Worm (Caenorhabditis elegans): Measurements from ENCODE around the gene wdr-5.1.

DNA sequence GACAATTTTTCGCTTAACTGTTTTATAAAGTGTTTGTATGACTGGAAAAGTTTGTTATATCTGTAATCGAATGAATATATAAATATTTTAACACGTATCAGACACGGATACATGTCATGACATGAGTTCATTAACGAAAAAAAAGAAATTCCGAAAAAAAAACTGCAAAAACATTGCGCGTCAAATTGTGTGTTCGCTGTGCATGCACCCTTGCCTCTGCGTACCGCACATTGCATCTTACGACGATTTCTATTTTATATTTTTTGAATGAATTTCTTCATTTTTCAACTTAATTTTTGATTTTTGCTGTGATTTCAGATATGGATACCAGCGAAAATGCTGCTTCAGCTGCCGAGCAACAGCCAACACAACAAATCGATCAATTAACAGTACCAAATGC lies at the start of gene wdr-5.1:
- TF ChIP-seq elt-1 (tag; optimal IDR thresholded peaks at IDR 0.05; ENCODE audit: borderline replicate concordance, insufficient read depth) (no peak), nhr-28 (tag; optimal IDR thresholded peaks at IDR 0.05) (no peak), nhr-12 (tag; optimal IDR thresholded peaks at IDR 0.05) (no peak)
